Worm (Caenorhabditis elegans): ENCODE measurements around the gene T05A7.11.

T05A7.11 gene

DNA sequence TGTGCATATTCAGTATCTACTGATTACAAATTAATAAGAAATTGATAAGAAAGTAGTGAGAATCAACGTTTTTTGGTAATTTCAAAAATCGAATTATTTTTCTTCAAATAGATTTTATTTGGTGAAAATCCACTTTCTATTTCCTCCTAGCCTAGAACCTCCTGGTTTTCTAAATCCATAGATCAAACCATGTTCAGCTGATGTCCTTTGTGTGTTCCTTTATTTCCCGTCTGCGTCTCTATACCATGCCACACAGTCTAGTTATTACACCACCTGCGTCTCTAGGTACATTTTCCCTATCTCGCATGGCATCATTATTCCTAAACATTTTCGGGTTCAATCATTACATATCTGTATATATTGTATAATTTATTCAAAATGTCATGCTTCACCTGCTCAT is 27.9 kb upstream of the T05A7.11 start, which contains the start of gene F10G7.5:
Gene F10G7.5 (plus strand): TSS at position 286 of the 400 bp plus-strand sequence.
- TF ChIP-seq mls-2 (tag; optimal IDR thresholded peaks at IDR 0.05) (no peak), pha-4 (tag; optimal IDR thresholded peaks at IDR 0.05) (peak; percentile 47), snpc-4 (tag; optimal IDR thresholded peaks at IDR 0.05) (no peak), nhr-237 (tag; optimal IDR thresholded peaks at IDR 0.05) (no peak), nhr-2 (tag; optimal IDR thresholded peaks at IDR 0.05) (no peak), tbx-8 (GFP tag; optimal IDR thresholded peaks at IDR 0.05) (no peak), flh-1 (GFP tag; optimal IDR thresholded peaks at IDR 0.05) (no peak)

- TF ChIP-seq hlh-1 (tag; optimal IDR thresholded peaks at IDR 0.05): no peak
- TF ChIP-seq unc-39 (tag; optimal IDR thresholded peaks at IDR 0.05): no peak
- TF ChIP-seq elt-1 (tag; optimal IDR thresholded peaks at IDR 0.05; ENCODE audit: borderline replicate concordance, insufficient read depth): no peak
- TF ChIP-seq mep-1 (tag; optimal IDR thresholded peaks at IDR 0.05): no peak
- TF ChIP-seq nhr-2 (tag; optimal IDR thresholded peaks at IDR 0.05): no peak
- TF ChIP-seq sem-2 (GFP tag; optimal IDR thresholded peaks at IDR 0.05): no peak
- no peak for TF ChIP-seq lsy-2 (tag; optimal IDR thresholded peaks at IDR 0.05)
- TF ChIP-seq drap-1 (GFP tag; optimal IDR thresholded peaks at IDR 0.05): no peak
- no peak for TF ChIP-seq flh-1 (GFP tag; optimal IDR thresholded peaks at IDR 0.05)
- TF ChIP-seq nhr-237 (tag; optimal IDR thresholded peaks at IDR 0.05): no peak
- no peak for TF ChIP-seq mls-2 (tag; optimal IDR thresholded peaks at IDR 0.05)
- TF ChIP-seq ceh-39 (tag; optimal IDR thresholded peaks at IDR 0.05): no peak
- no peak for TF ChIP-seq sptf-1 (tag; optimal IDR thresholded peaks at IDR 0.05)
- TF ChIP-seq cnd-1 (tag; optimal IDR thresholded peaks at IDR 0.05): no peak
- no peak for TF ChIP-seq pha-4 (tag; optimal IDR thresholded peaks at IDR 0.05)
These were observed 24.2 kb upstream of the T05A7.11 start, which contains the start of gene F10G7.12 for ce11 chrII:4689477-4689876. Gene F10G7.12 (plus strand): TSS chrII:4689777.

DNA sequence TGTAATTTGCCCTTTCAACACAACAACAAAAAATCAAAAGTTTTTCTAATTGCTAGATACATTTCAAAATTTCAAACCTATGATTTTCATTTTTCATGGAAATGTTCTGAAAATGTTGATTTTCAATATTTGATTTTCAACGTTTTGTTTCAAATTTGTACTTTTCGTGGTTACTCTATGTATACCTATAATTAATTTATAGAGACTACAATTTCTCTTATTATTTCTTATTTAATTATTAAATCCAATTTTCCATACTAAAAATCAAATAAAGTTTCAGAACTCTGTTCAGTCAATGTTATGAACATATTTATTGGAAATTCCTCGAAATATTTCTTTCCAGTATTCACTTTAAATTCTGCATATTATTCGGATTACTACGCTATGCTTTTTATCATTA is 21.7 kb upstream of the T05A7.11 start, which contains the start of gene sre-39:
Gene sre-39 (plus strand): TSS at position 301 of the 400 bp plus-strand sequence.
- TF ChIP-seq ham-2 (GFP tag; optimal IDR thresholded peaks at IDR 0.05): no peak
- no peak for TF ChIP-seq ceh-43 (GFP tag; optimal IDR thresholded peaks at IDR 0.05)
- no peak for TF ChIP-seq nhr-28 (tag; optimal IDR thresholded peaks at IDR 0.05)
- no peak for TF ChIP-seq zip-8 (tag; optimal IDR thresholded peaks at IDR 0.05)
- TF ChIP-seq mab-5 (tag; optimal IDR thresholded peaks at IDR 0.05): no peak
- no peak for TF ChIP-seq drap-1 (GFP tag; optimal IDR thresholded peaks at IDR 0.05)
- TF ChIP-seq mls-2 (tag; optimal IDR thresholded peaks at IDR 0.05): no peak
- no peak for TF ChIP-seq lsy-2 (tag; optimal IDR thresholded peaks at IDR 0.05)
- TF ChIP-seq blmp-1 (tag; optimal IDR thresholded peaks at IDR 0.05): no peak
- TF ChIP-seq cnd-1 (tag; optimal IDR thresholded peaks at IDR 0.05): no peak
- no peak for TF ChIP-seq sem-2 (GFP tag; optimal IDR thresholded peaks at IDR 0.05)
- TF ChIP-seq unc-62 (GFP tag; optimal IDR thresholded peaks at IDR 0.05): no peak
- no peak for TF ChIP-seq unc-120 (tag; optimal IDR thresholded peaks at IDR 0.05; ENCODE audit: poor library complexity, severe bottlenecking)
- TF ChIP-seq flh-1 (GFP tag; optimal IDR thresholded peaks at IDR 0.05): no peak
- TF ChIP-seq ceh-39 (tag; optimal IDR thresholded peaks at IDR 0.05): no peak
- no peak for TF ChIP-seq hlh-1 (tag; optimal IDR thresholded peaks at IDR 0.05)

DNA sequence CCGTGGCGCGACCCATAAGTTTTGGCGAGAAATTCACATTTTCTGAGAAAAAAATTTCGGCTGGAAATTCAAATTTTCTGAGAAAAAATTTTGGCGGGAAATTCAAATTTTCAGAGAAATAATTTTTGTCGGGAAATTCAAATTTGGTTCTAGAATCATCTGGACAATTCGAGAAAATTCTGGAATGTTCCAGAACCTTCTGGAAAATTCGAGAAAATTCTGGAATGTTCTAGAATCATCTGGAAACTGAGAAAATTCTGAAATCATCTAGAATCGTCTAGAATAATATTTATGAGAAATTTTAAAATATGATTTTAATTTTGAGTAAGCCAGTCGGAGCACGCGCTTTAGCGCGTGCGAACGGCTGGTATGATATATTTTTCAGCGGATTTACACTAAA is 19.6 kb upstream of the T05A7.11 start:
- TF ChIP-seq M03D4.4 (tag; optimal IDR thresholded peaks at IDR 0.05) (no peak), nhr-12 (tag; optimal IDR thresholded peaks at IDR 0.05) (no peak), mep-1 (tag; optimal IDR thresholded peaks at IDR 0.05) (no peak), elt-1 (tag; optimal IDR thresholded peaks at IDR 0.05; ENCODE audit: borderline replicate concordance, insufficient read depth) (no peak), unc-39 (tag; optimal IDR thresholded peaks at IDR 0.05) (no peak), cnd-1 (tag; optimal IDR thresholded peaks at IDR 0.05) (no peak), mab-5 (tag; optimal IDR thresholded peaks at IDR 0.05) (no peak), nhr-76 (tag; optimal IDR thresholded peaks at IDR 0.05) (no peak), ceh-43 (GFP tag; optimal IDR thresholded peaks at IDR 0.05) (no peak), blmp-1 (tag; optimal IDR thresholded peaks at IDR 0.05) (no peak), mls-2 (tag; optimal IDR thresholded peaks at IDR 0.05) (no peak), unc-62 (GFP tag; optimal IDR thresholded peaks at IDR 0.05) (no peak), ceh-39 (tag; optimal IDR thresholded peaks at IDR 0.05) (no peak), nhr-28 (tag; optimal IDR thresholded peaks at IDR 0.05) (no peak), lin-32 (GFP tag; optimal IDR thresholded peaks at IDR 0.05) (no peak), sem-2 (GFP tag; optimal IDR thresholded peaks at IDR 0.05) (no peak), flh-1 (GFP tag; optimal IDR thresholded peaks at IDR 0.05) (no peak)

DNA sequence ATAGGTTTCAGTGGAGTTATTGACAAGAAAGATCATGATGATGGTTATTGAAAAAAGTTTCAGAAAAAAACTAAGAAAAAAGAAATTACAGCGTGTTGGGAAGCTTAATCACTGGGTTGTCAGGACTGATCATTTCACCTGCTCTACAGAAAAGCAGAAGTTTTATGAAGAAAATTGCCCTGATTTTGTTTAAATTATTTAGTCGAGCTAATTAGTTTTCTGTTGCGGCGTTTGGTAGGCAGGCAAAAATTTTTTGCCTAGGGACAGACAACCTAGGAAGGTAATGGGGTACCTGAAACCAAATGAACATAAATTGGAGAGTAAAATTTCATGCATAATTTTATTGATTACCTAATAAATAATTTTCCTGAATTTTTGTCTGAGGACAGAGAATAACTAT is 18.4 kb upstream of the T05A7.11 start, which contains the start of gene sre-40:
Gene sre-40 (minus strand): TSS at position 101 of the 400 bp plus-strand sequence.
- TF ChIP-seq sptf-1 (tag; optimal IDR thresholded peaks at IDR 0.05): no peak
- TF ChIP-seq elt-1 (tag; optimal IDR thresholded peaks at IDR 0.05; ENCODE audit: borderline replicate concordance, insufficient read depth): no peak
- TF ChIP-seq mep-1 (tag; optimal IDR thresholded peaks at IDR 0.05): no peak
- no peak for TF ChIP-seq nhr-28 (tag; optimal IDR thresholded peaks at IDR 0.05)
- no peak for TF ChIP-seq ceh-43 (GFP tag; optimal IDR thresholded peaks at IDR 0.05)
- no peak for TF ChIP-seq zip-8 (tag; optimal IDR thresholded peaks at IDR 0.05)
- TF ChIP-seq ham-2 (GFP tag; optimal IDR thresholded peaks at IDR 0.05): no peak
- no peak for TF ChIP-seq tbx-8 (GFP tag; optimal IDR thresholded peaks at IDR 0.05)
- no peak for TF ChIP-seq snpc-4 (tag; optimal IDR thresholded peaks at IDR 0.05)

Data from whole organism, mixed stage, embryonic.